Fruit fly (Drosophila melanogaster): ENCODE measurements around the gene RpL27.
A peak's percentile ranks its signal among the peaks of the same experiment; 100 is the strongest.

RpL27 gene

DNA sequence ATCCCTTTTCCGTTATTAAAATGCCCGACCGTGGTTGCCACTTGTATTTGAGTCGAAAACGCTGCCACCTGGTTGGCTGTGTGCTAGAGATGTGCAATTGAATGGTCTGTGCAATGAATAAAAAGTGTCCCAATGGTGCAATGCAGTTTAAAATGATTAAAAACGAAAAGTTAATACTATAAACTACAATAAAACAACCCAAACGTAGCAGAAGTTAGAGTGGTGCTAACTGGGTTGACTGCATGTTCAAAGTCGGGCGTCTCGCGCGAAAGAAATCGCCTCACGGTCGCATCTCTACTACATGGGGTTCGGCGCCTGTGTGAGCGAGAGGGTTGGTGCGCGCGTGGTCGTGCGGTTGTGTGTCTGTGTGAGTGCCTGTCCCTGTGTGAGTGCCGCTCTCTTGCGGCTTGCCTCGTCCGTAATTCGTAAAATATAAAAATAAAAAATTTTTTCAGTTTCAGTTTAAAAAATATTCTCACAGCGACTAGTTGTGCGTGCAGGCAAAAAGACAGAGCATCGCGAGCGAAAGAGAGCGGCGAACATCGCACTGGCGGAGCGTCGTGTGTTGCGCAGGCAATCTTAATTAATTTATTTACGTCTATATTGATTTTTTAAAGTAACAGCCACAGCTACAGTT lies 37.9 kb downstream of the RpL27 start (continued):
- peak; percentile 93 for TF ChIP-seq ERR (GFP tag; optimal IDR thresholded peaks at IDR 0.05)
- peak; percentile 82 for TF ChIP-seq ham (GFP tag; IDR thresholded peaks at IDR 0.05)
- TF ChIP-seq jigr1 (GFP tag; IDR thresholded peaks at IDR 0.05): peak; percentile 83; the same call in 2 of the 3 replicates
- TF ChIP-seq CG18619 (GFP tag; optimal IDR thresholded peaks at IDR 0.05): peak; percentile 90
- TF ChIP-seq Hr3 (GFP tag; optimal IDR thresholded peaks at IDR 0.05): peak; percentile 94
- peak; percentile 93 for TF ChIP-seq CG9876 (GFP tag; optimal IDR thresholded peaks at IDR 0.05)
- peak; percentile 83 for TF ChIP-seq CG31224 (GFP tag; IDR thresholded peaks at IDR 0.05)
- TF ChIP-seq GATAe (GFP tag; conservative IDR thresholded peaks at IDR 0.05): peak; percentile 50; the same call in 1 of the 2 replicates
- peak; percentile 79 for TF ChIP-seq gt (GFP tag; IDR thresholded peaks at IDR 0.05)
- peak; percentile 81 for TF ChIP-seq croc (GFP tag; conservative IDR thresholded peaks at IDR 0.05)
- TF ChIP-seq ken (GFP tag; IDR thresholded peaks at IDR 0.05): peak; percentile 91
- TF ChIP-seq pho (GFP tag; optimal IDR thresholded peaks at IDR 0.05): peak; percentile 96
- peak; percentile 87 for TF ChIP-seq Oli (tag; optimal IDR thresholded peaks at IDR 0.05)
- peak; percentile 98 for TF ChIP-seq jumu (GFP tag; optimal IDR thresholded peaks at IDR 0.05)
- peak; percentile 92 for TF ChIP-seq Meics (GFP tag; optimal IDR thresholded peaks at IDR 0.05)
- TF ChIP-seq pzg (GFP tag; optimal IDR thresholded peaks at IDR 0.05): peak; percentile 91
- peak; percentile 97 for TF ChIP-seq HmgZ (tag; optimal IDR thresholded peaks at IDR 0.05)
- TF ChIP-seq CTCF (GFP tag; optimal IDR thresholded peaks at IDR 0.05): peak; percentile 56
- peak; percentile 88 for TF ChIP-seq Fer2 (tag; optimal IDR thresholded peaks at IDR 0.05)
- TF ChIP-seq NC2α (GFP tag; optimal IDR thresholded peaks at IDR 0.05): peak; percentile 87
- TF ChIP-seq CG10321 (GFP tag; IDR thresholded peaks at IDR 0.05): peak; percentile 62; the same call in 1 of the 2 replicates
- TF ChIP-seq CG33557 (GFP tag; optimal IDR thresholded peaks at IDR 0.05): peak; percentile 89
- TF ChIP-seq E2f2 (GFP tag; IDR thresholded peaks at IDR 0.05): peak; percentile 95
- TF ChIP-seq CG1602 (GFP tag; optimal IDR thresholded peaks at IDR 0.05): peak; percentile 92
- TF ChIP-seq ssp (GFP tag; IDR thresholded peaks at IDR 0.05): peak; percentile 84
- peak; percentile 77 for TF ChIP-seq oc (tag; optimal IDR thresholded peaks at IDR 0.05)
- TF ChIP-seq Nf-YA (GFP tag; IDR thresholded peaks at IDR 0.05): peak; percentile 63; the same call in 1 of the 2 replicates
- peak; percentile 54 for TF ChIP-seq CG1024 (GFP tag; IDR thresholded peaks at IDR 0.05)
- TF ChIP-seq CG3995 (GFP tag; optimal IDR thresholded peaks at IDR 0.05): peak; percentile 57
- TF ChIP-seq ase (GFP tag; IDR thresholded peaks at IDR 0.05): peak; percentile 72
- peak; percentile 89 for TF ChIP-seq so (GFP tag; IDR thresholded peaks at IDR 0.05)
- TF ChIP-seq onecut (GFP tag; IDR thresholded peaks at IDR 0.05): peak; percentile 91
- TF ChIP-seq Spps (tag; optimal IDR thresholded peaks at IDR 0.05): peak; percentile 65
- peak; percentile 88 for TF ChIP-seq Six4 (GFP tag; optimal IDR thresholded peaks at IDR 0.05)
- TF ChIP-seq CG32767 (GFP tag; IDR thresholded peaks at IDR 0.05): peak; percentile 83
- peak; percentile 93 for TF ChIP-seq lmd (GFP tag; IDR thresholded peaks at IDR 0.05)
- TF ChIP-seq Med (GFP tag): peak; percentile 99
- TF ChIP-seq Xbp1 (GFP tag; optimal IDR thresholded peaks at IDR 0.05): peak; percentile 96
- peak; percentile 42; the same call in 1 of the 3 replicates for TF ChIP-seq sr (GFP tag; IDR thresholded peaks at IDR 0.05)
- peak; percentile 86 for TF ChIP-seq vnd (GFP tag; IDR thresholded peaks at IDR 0.05; ENCODE audit: partially characterized antibody)
- TF ChIP-seq CG7786 (GFP tag; optimal IDR thresholded peaks at IDR 0.05): peak; percentile 97
- TF ChIP-seq Opbp (GFP tag; IDR thresholded peaks at IDR 0.05; ENCODE audit: partially characterized antibody): peak; percentile 84
- peak; percentile 81 for TF ChIP-seq NFAT (GFP tag; IDR thresholded peaks at IDR 0.05)
- TF ChIP-seq HHEX (GFP tag; optimal IDR thresholded peaks at IDR 0.05): peak; percentile 87
- TF ChIP-seq Dll (GFP tag; IDR thresholded peaks at IDR 0.05; ENCODE audit: partially characterized antibody): peak; percentile 97
- TF ChIP-seq CG9609 (GFP tag; optimal IDR thresholded peaks at IDR 0.05): peak; percentile 96
- TF ChIP-seq Ets65A (GFP tag): peak; percentile 100
- peak; percentile 93 for TF ChIP-seq unc-4 (GFP tag; IDR thresholded peaks at IDR 0.05; ENCODE audit: partially characterized antibody)
- TF ChIP-seq dmrt99B (tag; optimal IDR thresholded peaks at IDR 0.05): peak; percentile 85
- TF ChIP-seq Scr (GFP tag; IDR thresholded peaks at IDR 0.05; ENCODE audit: partially characterized antibody): peak; percentile 96
- peak; percentile 95 for TF ChIP-seq her (GFP tag; optimal IDR thresholded peaks at IDR 0.05)

Data from whole organism, embryonic.